Worm (Caenorhabditis elegans): ENCODE results near the gene npl-4.2.

The npl-4.2 gene

DNA sequence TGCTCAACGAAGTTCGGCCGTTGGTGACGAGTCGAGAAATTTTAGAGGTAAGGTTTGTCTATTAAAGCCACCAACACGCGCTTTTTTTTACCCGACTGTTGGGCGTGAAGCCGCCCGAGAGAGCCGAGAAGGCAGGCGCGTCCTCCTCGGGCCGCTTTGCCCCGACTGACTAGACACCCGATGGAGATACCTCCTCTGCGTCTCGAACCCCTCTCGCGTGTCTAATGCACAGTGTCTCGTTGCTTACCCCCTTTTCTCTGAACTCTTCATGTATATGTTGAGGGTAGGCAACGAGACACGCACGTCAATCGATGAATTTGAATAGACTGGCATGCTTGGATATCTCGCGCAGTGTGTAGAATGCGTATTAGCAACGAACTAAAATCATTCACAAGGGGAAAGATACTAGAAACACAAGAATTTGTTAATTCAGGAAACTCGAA lies 39.1 kb downstream of the npl-4.2 start (continued):
- TF ChIP-seq nhr-43 (tag; optimal IDR thresholded peaks at IDR 0.05; ENCODE audit: poor library complexity, severe bottlenecking) = peak; percentile 75
- TF ChIP-seq daf-12 (tag; optimal IDR thresholded peaks at IDR 0.05) = no peak
- TF ChIP-seq mdl-1 (tag; optimal IDR thresholded peaks at IDR 0.05) = peak; percentile 67
- no peak for TF ChIP-seq nhr-12 (tag; optimal IDR thresholded peaks at IDR 0.05)
- TF ChIP-seq ztf-4 (tag; optimal IDR thresholded peaks at IDR 0.05) = peak; percentile 86
- peak; percentile 64 for TF ChIP-seq nhr-23 (tag; optimal IDR thresholded peaks at IDR 0.05)
- TF ChIP-seq nfya-1 (tag; optimal IDR thresholded peaks at IDR 0.05; ENCODE audit: insufficient read depth) = peak; percentile 99
- TF ChIP-seq skn-1 (tag; optimal IDR thresholded peaks at IDR 0.05) = peak; percentile 53
- no peak for TF ChIP-seq unc-39 (tag; optimal IDR thresholded peaks at IDR 0.05)

DNA sequence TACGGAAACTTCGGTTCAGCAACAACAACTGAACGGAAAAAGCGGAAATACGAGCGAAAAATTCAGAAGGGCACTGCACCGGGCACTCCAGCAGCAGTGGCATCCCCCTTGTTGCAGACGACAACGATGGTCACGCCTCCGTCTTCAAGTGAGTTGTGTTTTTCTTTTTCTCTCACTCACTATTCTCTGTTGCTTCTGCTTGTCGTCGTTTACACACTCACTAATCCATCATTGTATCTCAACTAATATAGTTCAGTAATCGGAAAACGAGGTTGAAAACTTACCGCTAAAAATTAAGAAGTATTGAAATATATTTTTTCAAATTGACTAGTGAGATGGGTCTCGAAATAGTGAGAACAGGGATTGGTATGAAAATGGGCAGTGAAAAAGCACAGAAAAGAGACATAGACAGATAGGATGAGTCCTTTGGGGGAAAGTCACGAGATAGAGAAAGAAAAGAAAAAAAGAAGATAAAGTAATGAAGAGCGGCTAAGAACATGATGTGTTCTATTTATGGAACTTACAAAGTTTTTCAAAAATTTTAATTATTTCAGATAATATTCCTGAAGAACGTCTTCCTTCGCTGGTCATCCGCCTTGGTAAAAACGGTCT lies 40.6 kb downstream of the npl-4.2 start:
- TF ChIP-seq ama-1 (optimal IDR thresholded peaks at IDR 0.05) (no peak), jun-1 (tag; optimal IDR thresholded peaks at IDR 0.05) (no peak), hmg-11 (tag; optimal IDR thresholded peaks at IDR 0.05) (peak; percentile 26), nfya-1 (tag; optimal IDR thresholded peaks at IDR 0.05; ENCODE audit: insufficient read depth) (peak; percentile 59)

DNA sequence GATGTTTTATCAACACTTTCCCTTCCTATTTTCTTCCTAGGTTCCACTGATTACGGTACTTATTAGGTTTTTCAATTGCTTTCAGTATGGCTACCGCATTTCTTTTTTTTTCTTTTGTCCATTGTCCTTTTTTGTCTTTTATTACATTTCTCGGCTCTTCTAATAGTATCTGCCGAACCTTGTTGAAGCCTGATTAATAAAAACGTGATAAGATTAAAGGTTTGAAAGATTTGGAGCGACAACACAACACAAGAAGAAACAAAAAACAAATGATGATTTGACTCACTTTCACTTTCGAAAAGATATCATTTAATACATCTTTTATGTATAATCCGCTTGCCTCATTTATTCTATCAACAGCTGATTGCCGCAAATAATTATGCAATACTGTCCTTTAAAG lies 42.3 kb downstream of the npl-4.2 start, which contains the start of gene C25H3.15:
Gene C25H3.15 (plus strand): TSS at position 301 of the 400 bp plus-strand sequence.
- TF ChIP-seq jun-1 (tag; optimal IDR thresholded peaks at IDR 0.05) = no peak
- no peak for TF ChIP-seq nhr-12 (tag; optimal IDR thresholded peaks at IDR 0.05)
- peak; percentile 15 for TF ChIP-seq nhr-23 (tag; optimal IDR thresholded peaks at IDR 0.05)

DNA sequence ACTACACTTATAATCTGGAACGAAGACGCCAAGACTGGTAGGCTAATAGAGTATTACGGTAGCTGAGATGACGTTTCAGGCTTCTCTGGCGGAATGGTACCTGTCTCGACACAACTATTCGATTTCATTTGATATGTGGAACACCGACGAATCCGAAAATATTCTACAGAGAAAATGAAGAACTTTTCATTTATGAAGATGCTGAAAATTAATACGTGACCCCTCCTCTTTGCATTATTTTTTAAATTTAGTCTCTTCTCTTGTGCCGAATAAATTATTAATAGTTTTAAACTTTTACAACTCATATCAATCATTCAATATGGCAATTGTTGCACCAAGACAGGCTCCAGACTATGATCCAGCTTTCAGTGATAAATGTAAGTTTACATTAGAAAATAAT lies 43.3 kb downstream of the npl-4.2 start, which contains the start of gene C25H3.16:
Gene C25H3.16 (plus strand): TSS at position 301 of the 400 bp plus-strand sequence.
- TF ChIP-seq lin-15B (tag; optimal IDR thresholded peaks at IDR 0.05) (no peak), lsy-12 (tag; optimal IDR thresholded peaks at IDR 0.05) (no peak), nhr-12 (tag; optimal IDR thresholded peaks at IDR 0.05) (no peak), fkh-10 (GFP tag; optimal IDR thresholded peaks at IDR 0.05) (no peak), nhr-77 (tag; optimal IDR thresholded peaks at IDR 0.05) (no peak)

DNA sequence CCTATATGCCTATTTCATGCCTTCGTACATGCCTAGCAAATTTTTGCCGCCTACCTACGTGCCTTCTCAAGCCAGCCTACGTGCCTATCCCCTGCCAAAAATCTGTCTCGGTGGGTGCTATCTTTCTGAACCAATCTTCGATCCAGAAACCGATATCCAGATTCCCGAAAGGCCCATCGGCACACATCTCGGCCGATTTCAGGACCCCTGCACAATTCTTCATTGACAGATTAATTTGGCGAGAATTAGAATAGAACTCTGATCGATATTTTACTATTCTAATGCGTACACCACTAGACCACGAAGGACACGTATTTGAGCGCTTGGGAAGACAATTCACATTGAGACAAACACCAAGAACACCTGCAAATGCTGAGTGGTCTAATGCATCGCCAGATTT lies 44.9 kb downstream of the npl-4.2 start:
- TF ChIP-seq fos-1 (tag; optimal IDR thresholded peaks at IDR 0.05) (no peak), elt-3 (tag; optimal IDR thresholded peaks at IDR 0.05) (no peak), sea-2 (GFP tag; optimal IDR thresholded peaks at IDR 0.05) (no peak), nhr-77 (tag; optimal IDR thresholded peaks at IDR 0.05) (no peak), nfya-1 (tag; optimal IDR thresholded peaks at IDR 0.05; ENCODE audit: insufficient read depth) (no peak), elt-1 (tag; optimal IDR thresholded peaks at IDR 0.05) (no peak), fkh-2 (tag; optimal IDR thresholded peaks at IDR 0.05) (no peak), lin-15B (tag; optimal IDR thresholded peaks at IDR 0.05) (no peak), ZK546.5 (tag; optimal IDR thresholded peaks at IDR 0.05) (no peak), skn-1 (tag; optimal IDR thresholded peaks at IDR 0.05) (no peak), nhr-76 (tag; optimal IDR thresholded peaks at IDR 0.05) (no peak), nhr-25 (tag; optimal IDR thresholded peaks at IDR 0.05) (no peak), pha-4 (tag; optimal IDR thresholded peaks at IDR 0.05) (no peak), lin-39 (tag; optimal IDR thresholded peaks at IDR 0.05) (no peak), snpc-4 (tag; optimal IDR thresholded peaks at IDR 0.05) (no peak), daf-12 (tag; optimal IDR thresholded peaks at IDR 0.05) (no peak), lsy-12 (tag; optimal IDR thresholded peaks at IDR 0.05) (no peak), ztf-11 (tag; optimal IDR thresholded peaks at IDR 0.05) (no peak), ceh-16 (tag; optimal IDR thresholded peaks at IDR 0.05) (no peak), aly-2 (tag; optimal IDR thresholded peaks at IDR 0.05) (no peak)

DNA sequence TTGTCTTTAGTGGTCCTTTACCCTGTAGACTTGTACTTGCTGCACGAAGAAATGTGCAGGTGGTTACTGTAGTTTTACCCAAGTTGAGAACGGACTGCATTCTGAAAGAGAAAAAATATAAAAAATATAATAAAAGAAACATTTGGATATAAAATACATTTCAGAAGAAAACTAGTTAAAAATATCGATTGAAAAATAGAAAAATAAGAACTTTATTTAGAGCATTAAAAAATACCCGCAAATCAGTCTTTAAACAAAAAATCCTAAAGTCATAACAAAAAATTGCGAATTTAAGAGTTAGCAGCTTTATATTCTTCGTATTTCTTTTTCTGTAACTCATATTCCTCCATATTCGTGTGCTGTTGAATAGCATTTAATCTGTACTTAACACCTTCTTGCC lies 46.1 kb downstream of the npl-4.2 start, which contains the start of gene C25H3.7:
Gene C25H3.7 (minus strand): TSS at position 101 of the 400 bp plus-strand sequence.
- TF ChIP-seq elt-3 (tag; optimal IDR thresholded peaks at IDR 0.05) (no peak), nhr-23 (tag; optimal IDR thresholded peaks at IDR 0.05) (no peak), eor-1 (tag; optimal IDR thresholded peaks at IDR 0.05) (no peak), nhr-76 (tag; optimal IDR thresholded peaks at IDR 0.05) (no peak), ztf-11 (tag; optimal IDR thresholded peaks at IDR 0.05) (no peak), ceh-28 (tag; optimal IDR thresholded peaks at IDR 0.05) (no peak), nhr-25 (tag; optimal IDR thresholded peaks at IDR 0.05) (no peak), pqm-1 (tag; optimal IDR thresholded peaks at IDR 0.05) (no peak), snpc-4 (tag; optimal IDR thresholded peaks at IDR 0.05) (no peak), nhr-11 (tag; optimal IDR thresholded peaks at IDR 0.05) (no peak), nhr-28 (tag; optimal IDR thresholded peaks at IDR 0.05) (no peak), mml-1 (tag; optimal IDR thresholded peaks at IDR 0.05) (no peak), nhr-67 (tag; optimal IDR thresholded peaks at IDR 0.05) (no peak), ceh-16 (tag; optimal IDR thresholded peaks at IDR 0.05) (no peak), egl-5 (tag; optimal IDR thresholded peaks at IDR 0.05) (no peak), ZK546.5 (tag; optimal IDR thresholded peaks at IDR 0.05) (no peak), elt-2 (tag; optimal IDR thresholded peaks at IDR 0.05) (no peak)

Measured in whole organism, L3 larva.